Worm (Caenorhabditis elegans): ENCODE measurements around the gene nas-9.

The nas-9 gene

ce11 chrV:4823323-4823682 lies 16.5 kb downstream of the nas-9 start, which contains the start of gene adss-1:
Gene adss-1, minus strand, starts transcription at chrV:4823423.
- no peak for TF ChIP-seq lin-14 (GFP tag; optimal IDR thresholded peaks at IDR 0.05)
- TF ChIP-seq lir-3 (tag; optimal IDR thresholded peaks at IDR 0.05; ENCODE audit: poor library complexity), result no peak
- TF ChIP-seq xbp-1 (tag; optimal IDR thresholded peaks at IDR 0.05), result no peak

- TF ChIP-seq tbx-2 (tag; optimal IDR thresholded peaks at IDR 0.05) (peak; percentile 32), dsc-1 (tag; optimal IDR thresholded peaks at IDR 0.05) (no peak), lin-15B (tag; optimal IDR thresholded peaks at IDR 0.05) (no peak), nhr-28 (tag; optimal IDR thresholded peaks at IDR 0.05) (no peak), lsy-2 (tag; optimal IDR thresholded peaks at IDR 0.05) (peak in 1 of 2 experiments; percentile 35), elt-3 (tag; optimal IDR thresholded peaks at IDR 0.05) (peak in 1 of 6 experiments; percentile 23), ceh-82 (tag; optimal IDR thresholded peaks at IDR 0.05) (no peak), Y116A8C.19 (tag; optimal IDR thresholded peaks at IDR 0.05; ENCODE audit: borderline replicate concordance) (no peak), irx-1 (tag; optimal IDR thresholded peaks at IDR 0.05) (no peak), nhr-85 (tag) (no peak), C04F5.9 (tag; optimal IDR thresholded peaks at IDR 0.05) (no peak), jun-1 (tag; optimal IDR thresholded peaks at IDR 0.05) (no peak), mab-9 (GFP tag; IDR thresholded peaks at IDR 0.05) (no peak), unc-62 (GFP tag; optimal IDR thresholded peaks at IDR 0.05) (no peak), mdl-1 (tag; optimal IDR thresholded peaks at IDR 0.05) (peak in 1 of 2 experiments; percentile 72), sup-37 (GFP tag; optimal IDR thresholded peaks at IDR 0.05) (no peak), swsn-7 (tag; optimal IDR thresholded peaks at IDR 0.05) (no peak), alr-1 (tag; optimal IDR thresholded peaks at IDR 0.05; ENCODE audit: borderline replicate concordance) (no peak), tlp-1 (tag; optimal IDR thresholded peaks at IDR 0.05) (no peak), lin-35 (GFP tag; optimal IDR thresholded peaks at IDR 0.05) (peak in 1 of 2 experiments; percentile 18), ceh-63 (GFP tag; optimal IDR thresholded peaks at IDR 0.05) (no peak), hlh-4 (tag; optimal IDR thresholded peaks at IDR 0.05) (no peak), unc-98 (GFP tag; IDR thresholded peaks at IDR 0.05) (no peak), skn-1 (tag; optimal IDR thresholded peaks at IDR 0.05) (peak; percentile 39), dpl-1 (GFP tag; optimal IDR thresholded peaks at IDR 0.05) (peak in 1 of 3 experiments; percentile 21), snu-23 (GFP tag; optimal IDR thresholded peaks at IDR 0.05) (peak; percentile 26), pag-3 (tag; optimal IDR thresholded peaks at IDR 0.05; ENCODE audit: borderline replicate concordance, insufficient read depth) (no peak), aha-1 (tag; optimal IDR thresholded peaks at IDR 0.05) (no peak), zip-4 (GFP tag; optimal IDR thresholded peaks at IDR 0.05) (no peak), hpl-2 (GFP tag; optimal IDR thresholded peaks at IDR 0.05) (peak; percentile 2), nhr-20 (tag; optimal IDR thresholded peaks at IDR 0.05) (peak; percentile 22), nhr-19 (GFP tag; conservative IDR thresholded peaks at IDR 0.05) (peak; percentile 31), mep-1 (tag; optimal IDR thresholded peaks at IDR 0.05) (no peak), nhr-71 (tag; optimal IDR thresholded peaks at IDR 0.05) (peak; percentile 65), sox-4 (tag; optimal IDR thresholded peaks at IDR 0.05) (no peak), xbp-1 (tag; optimal IDR thresholded peaks at IDR 0.05) (no peak), hlh-17 (GFP tag; optimal IDR thresholded peaks at IDR 0.05; ENCODE audit: borderline replicate concordance) (no peak), aly-2 (tag; optimal IDR thresholded peaks at IDR 0.05) (no peak)
Measured at ce11 chrV:4820601-4821000, 19.2 kb downstream of the nas-9 start.

- TF ChIP-seq nhr-47 (tag; optimal IDR thresholded peaks at IDR 0.05), result no peak
Measured at ce11 chrV:4818563-4818962, 21.2 kb downstream of the nas-9 start, which contains the start of gene ccep-97. Gene ccep-97, minus strand, starts transcription at chrV:4818663.

Data from whole organism, L1 larva.